Worm (Caenorhabditis elegans): ENCODE results near the gene cyp-25A1.
A peak's percentile ranks its signal among the peaks of the same experiment; 100 is the strongest.

cyp-25A1 gene

DNA sequence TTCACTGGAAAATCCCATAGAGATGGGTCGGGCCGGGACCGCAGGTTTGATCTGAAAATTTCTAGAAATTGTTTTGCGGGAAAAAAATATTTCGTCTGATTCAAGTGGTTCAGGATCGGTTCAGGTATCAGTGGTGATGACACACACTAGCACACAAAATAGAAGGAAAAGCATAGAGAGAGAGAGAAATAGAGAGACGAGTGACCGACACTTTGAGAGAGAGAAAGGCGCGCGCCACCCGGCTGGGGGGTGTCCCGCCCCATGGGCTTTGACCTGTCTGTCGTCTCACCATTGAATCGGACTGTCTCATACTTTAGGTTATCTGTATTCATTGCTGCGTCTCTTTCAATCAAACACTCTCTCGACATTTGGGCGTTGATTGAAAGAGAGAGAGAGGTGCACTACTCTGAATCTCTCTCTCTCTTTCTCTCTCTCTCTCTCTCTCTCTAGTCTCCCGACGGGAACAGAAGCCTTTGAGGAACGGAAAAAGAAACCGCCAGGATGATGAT is 45.9 kb upstream of the cyp-25A1 start, which contains the start of gene acy-3 (continued):
- TF ChIP-seq che-1 (tag; optimal IDR thresholded peaks at IDR 0.05) (peak; percentile 7), ceh-6 (GFP tag; optimal IDR thresholded peaks at IDR 0.05) (no peak), rnt-1 (tag; optimal IDR thresholded peaks at IDR 0.05) (peak; percentile 73), ceh-9 (tag; optimal IDR thresholded peaks at IDR 0.05) (no peak), T23F11.4 (GFP tag; optimal IDR thresholded peaks at IDR 0.05) (no peak), ref-2 (tag; optimal IDR thresholded peaks at IDR 0.05) (peak; percentile 64), ceh-34 (tag; optimal IDR thresholded peaks at IDR 0.05) (peak; percentile 40), pros-1 (tag; optimal IDR thresholded peaks at IDR 0.05) (no peak), hlh-15 (tag; optimal IDR thresholded peaks at IDR 0.05) (no peak), sdc-2 (tag; optimal IDR thresholded peaks at IDR 0.05) (no peak), elt-4 (tag; optimal IDR thresholded peaks at IDR 0.05) (no peak), K09A11.1 (tag; optimal IDR thresholded peaks at IDR 0.05; ENCODE audit: insufficient read depth) (no peak), K02D7.2 (tag; optimal IDR thresholded peaks at IDR 0.05) (no peak), unc-86 (tag; optimal IDR thresholded peaks at IDR 0.05) (no peak), ceh-18 (tag; optimal IDR thresholded peaks at IDR 0.05) (peak; percentile 56), elt-2 (tag; optimal IDR thresholded peaks at IDR 0.05) (no peak), nfya-1 (tag; optimal IDR thresholded peaks at IDR 0.05) (peak; percentile 47), sox-2 (GFP tag; IDR thresholded peaks at IDR 0.05) (no peak), pat-9 (tag; optimal IDR thresholded peaks at IDR 0.05) (no peak), pax-1 (tag; optimal IDR thresholded peaks at IDR 0.05) (no peak), nhr-11 (tag; optimal IDR thresholded peaks at IDR 0.05) (no peak), ceh-31 (tag; optimal IDR thresholded peaks at IDR 0.05) (peak; percentile 32), mec-3 (tag; optimal IDR thresholded peaks at IDR 0.05; ENCODE audit: borderline replicate concordance) (no peak), fkh-6 (tag; optimal IDR thresholded peaks at IDR 0.05) (no peak), ceh-2 (tag; optimal IDR thresholded peaks at IDR 0.05) (peak; percentile 13), madf-2 (tag; optimal IDR thresholded peaks at IDR 0.05) (no peak), pag-3 (tag; optimal IDR thresholded peaks at IDR 0.05; ENCODE audit: borderline replicate concordance) (no peak), ama-1 (optimal IDR thresholded peaks at IDR 0.05) (no peak), ztf-16 (tag; optimal IDR thresholded peaks at IDR 0.05) (no peak), unc-3 (GFP tag; conservative IDR thresholded peaks at IDR 0.05) (no peak), unc-3 (tag; optimal IDR thresholded peaks at IDR 0.05) (no peak)

- TF ChIP-seq pros-1 (tag; optimal IDR thresholded peaks at IDR 0.05), result peak; percentile 14
- TF ChIP-seq unc-42 (tag; optimal IDR thresholded peaks at IDR 0.05), result peak; percentile 94
- TF ChIP-seq hlh-8 (tag; optimal IDR thresholded peaks at IDR 0.05), result no peak
- peak; percentile 73 for TF ChIP-seq ceh-31 (tag; optimal IDR thresholded peaks at IDR 0.05)
- TF ChIP-seq che-1 (tag; optimal IDR thresholded peaks at IDR 0.05), result no peak
These were observed 42.6 kb upstream of the cyp-25A1 start for ce11 chrIII:3789688-3790371.

DNA sequence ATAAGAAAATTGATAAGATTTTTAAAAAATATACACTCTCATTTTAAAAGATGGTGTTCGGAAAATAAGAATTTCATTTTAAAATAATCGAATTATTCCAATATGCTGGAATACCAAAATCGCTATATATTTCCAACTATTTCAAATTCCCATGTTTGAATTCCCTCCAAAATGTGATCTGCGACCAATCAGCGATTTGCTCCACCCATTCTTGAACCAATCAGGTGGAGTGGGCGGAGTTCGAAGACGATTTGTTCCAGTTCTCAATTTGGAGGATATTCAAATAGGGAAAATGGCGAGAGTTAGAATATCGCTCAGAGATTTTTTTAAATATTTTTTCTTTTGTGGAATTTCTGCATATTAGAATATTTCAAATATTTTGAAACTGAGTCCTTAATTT is 41.5 kb upstream of the cyp-25A1 start:
- TF ChIP-seq nfya-1 (tag; optimal IDR thresholded peaks at IDR 0.05), result peak; percentile 92
- TF ChIP-seq ztf-16 (tag; optimal IDR thresholded peaks at IDR 0.05), result no peak
- no peak for TF ChIP-seq fkh-6 (tag; optimal IDR thresholded peaks at IDR 0.05)

DNA sequence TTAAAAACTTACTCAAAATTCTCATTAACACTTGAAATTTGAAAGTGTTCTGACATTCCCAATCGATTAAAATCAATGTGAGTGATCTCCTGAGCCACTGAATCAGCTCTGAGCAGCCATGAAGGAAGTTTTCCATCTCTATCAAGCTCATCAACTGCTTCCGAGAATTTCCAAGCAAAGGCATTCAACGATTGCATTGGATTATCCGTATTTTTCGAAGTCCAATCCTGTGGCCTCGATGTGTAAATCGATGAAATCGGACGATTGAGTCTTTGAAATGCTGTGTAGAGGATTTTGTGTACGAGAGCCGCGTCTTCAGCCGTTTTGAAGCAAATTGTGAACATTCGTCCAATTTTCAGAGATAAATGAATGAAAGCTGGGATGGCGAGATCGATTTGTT is 36.5 kb upstream of the cyp-25A1 start:
- no peak for TF ChIP-seq dmd-4 (tag; optimal IDR thresholded peaks at IDR 0.05; ENCODE audit: borderline replicate concordance)
- no peak for TF ChIP-seq ceh-48 (tag; optimal IDR thresholded peaks at IDR 0.05)
- TF ChIP-seq unc-86 (tag; optimal IDR thresholded peaks at IDR 0.05), result no peak
- no peak for TF ChIP-seq odd-2 (tag; optimal IDR thresholded peaks at IDR 0.05)
- no peak for TF ChIP-seq C08G9.2 (tag; optimal IDR thresholded peaks at IDR 0.05)
- no peak for TF ChIP-seq pha-4 (tag; optimal IDR thresholded peaks at IDR 0.05)
- TF ChIP-seq zip-5 (tag; optimal IDR thresholded peaks at IDR 0.05), result no peak
- no peak for TF ChIP-seq hlh-13 (GFP tag; optimal IDR thresholded peaks at IDR 0.05)
- no peak for TF ChIP-seq unc-42 (tag; optimal IDR thresholded peaks at IDR 0.05)

Data from whole organism, late embryonic.